Fruit fly (Drosophila melanogaster): ENCODE data around the gene AnxB11.
A peak's percentile ranks its signal among the peaks of the same experiment; 100 is the strongest.

DNA sequence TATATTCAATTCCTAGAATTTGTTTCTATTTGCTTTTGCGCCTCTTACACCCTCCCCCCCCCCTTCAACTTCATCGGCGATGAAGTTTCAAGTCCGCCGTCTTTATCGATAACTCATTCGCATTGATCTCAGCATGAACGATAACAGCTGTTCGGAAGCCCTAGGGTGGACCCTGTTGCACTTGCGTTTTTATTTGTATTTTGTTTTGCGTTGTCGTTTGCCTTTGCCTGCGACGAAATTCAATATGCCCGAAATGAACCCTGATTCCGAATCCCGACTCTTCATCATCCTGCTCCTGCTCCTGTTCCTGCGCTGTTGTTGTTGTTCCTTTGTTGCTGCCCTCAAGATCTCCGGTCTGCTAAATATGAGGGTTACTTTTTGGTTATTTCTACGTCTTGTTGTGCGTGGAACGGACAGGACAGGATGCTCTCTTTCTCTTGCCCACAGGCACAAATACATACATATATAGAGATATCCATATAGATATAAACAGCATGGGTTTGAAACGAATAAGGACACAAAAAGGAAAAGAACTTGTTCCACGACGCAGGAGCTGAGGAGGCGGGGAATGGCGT lies 4.5 kb upstream of the AnxB11 start:
- TF ChIP-seq zf30C (GFP tag; optimal IDR thresholded peaks at IDR 0.05): no peak
- TF ChIP-seq PHDP (tag; optimal IDR thresholded peaks at IDR 0.05): no peak
- TF ChIP-seq cas (GFP tag; IDR thresholded peaks at IDR 0.05): no peak
- TF ChIP-seq CG31224 (GFP tag; IDR thresholded peaks at IDR 0.05): no peak
- no peak for TF ChIP-seq cwo (GFP tag; optimal IDR thresholded peaks at IDR 0.05)
- no peak for TF ChIP-seq ac (GFP tag; optimal IDR thresholded peaks at IDR 0.05)
- TF ChIP-seq yki (optimal IDR thresholded peaks at IDR 0.05): no peak
- TF ChIP-seq Ravus (GFP tag; IDR thresholded peaks at IDR 0.05): no peak
- TF ChIP-seq NFAT (GFP tag; IDR thresholded peaks at IDR 0.05): peak; percentile 10; the same call in 1 of the 2 replicates
- TF ChIP-seq CG2202 (tag; optimal IDR thresholded peaks at IDR 0.05): no peak
- TF ChIP-seq CG10654 (GFP tag; optimal IDR thresholded peaks at IDR 0.05): no peak
- no peak for TF ChIP-seq Lhr (GFP tag; optimal IDR thresholded peaks at IDR 0.05)
- TF ChIP-seq CG31365 (tag; optimal IDR thresholded peaks at IDR 0.05): no peak

All from whole organism, embryonic.